Fruit fly (Drosophila melanogaster) Kc167 (cell line): Measurements from ENCODE around the gene DEF8.

Source experiments
- insv ChIP-seq: fragments of >200 bp; optimal IDR thresholded peaks from 3 replicates; lab custom pipeline; 2018; ENCODE audit warnings: missing external identifiers
- psq ChIP-seq: fragments of >200 bp; optimal IDR thresholded peaks from 2 replicates; lab custom pipeline; 2017; ENCODE audit warnings: missing external identifiers
- ttk ChIP-seq: sonication (Bioruptor generic); optimal IDR thresholded peaks from 2 replicates; lab custom pipeline; 2017; ENCODE audit warnings: missing external identifiers

- TF ChIP-seq insv (lab: Kevin White, UChicago) = no peak
- TF ChIP-seq psq (lab: Kevin White, UChicago) = no peak
- no peak for TF ChIP-seq ttk (lab: Kevin White, UChicago)
Measured at dm6 chr3L:12163082-12163481, 31.1 kb downstream of the DEF8 start.
